Fruit fly (Drosophila melanogaster) whole organism, embryonic: Measurements from ENCODE around the gene Nazo.

Experiments used
- Atf-2 ChIP-seq: fragments of 200-800 bp; sonication (Bioruptor generic); optimal IDR thresholded peaks from 2 replicates; lab custom pipeline; 2016; ENCODE audit warnings: missing biosample characterization, missing genetic modification characterization
- B-H1 ChIP-seq: fragments of 200-800 bp; sonication (Bioruptor generic); IDR thresholded peaks from 3 replicates; pipeline ENCODE4 v1.3.6; 2022; ENCODE audit warnings: missing biosample characterization, missing genetic modification characterization
- BtbVII ChIP-seq: fragments of 200-800 bp; sonication (Bioruptor generic); optimal IDR thresholded peaks from 3 replicates; lab custom pipeline; 2017; ENCODE audit warnings: missing biosample characterization, mild to moderate bottlenecking, missing genetic modification characterization
- CG10366 ChIP-seq: fragments of 200-800 bp; sonication (Bioruptor generic); IDR thresholded peaks from 2 replicates; pipeline ENCODE4 v1.3.6; 2022; ENCODE audit warnings: missing biosample characterization, missing genetic modification characterization
- CG10654 ChIP-seq: fragments of 200-800 bp; sonication (Bioruptor generic); optimal IDR thresholded peaks from 2 replicates; lab custom pipeline; 2016; ENCODE audit warnings: missing biosample characterization, missing genetic modification characterization
- CG11398 ChIP-seq: fragments of 200-800 bp; sonication (Bioruptor generic); optimal IDR thresholded peaks from 2 replicates; lab custom pipeline; 2016; ENCODE audit warnings: missing biosample characterization, missing genetic modification characterization
- CG12071 ChIP-seq: fragments of 200-800 bp; sonication (Bioruptor generic); optimal IDR thresholded peaks from 3 replicates; lab custom pipeline; 2018; ENCODE audit warnings: missing biosample characterization, mild to moderate bottlenecking, missing genetic modification characterization
- CG12299 ChIP-seq: fragments of 200-800 bp; sonication (Bioruptor generic); optimal IDR thresholded peaks from 2 replicates; lab custom pipeline; 2018; ENCODE audit warnings: missing biosample characterization, mild to moderate bottlenecking, missing genetic modification characterization
- CG12942 ChIP-seq: fragments of 200-800 bp; sonication (Bioruptor generic); optimal IDR thresholded peaks from 3 replicates; lab custom pipeline; 2016; ENCODE audit warnings: missing biosample characterization, missing genetic modification characterization
- CG13624 ChIP-seq: fragments of 200-800 bp; sonication (Bioruptor generic); optimal IDR thresholded peaks from 2 replicates; lab custom pipeline; 2016; ENCODE audit warnings: missing biosample characterization, missing genetic modification characterization
- CG16863 ChIP-seq: fragments of 200-800 bp; sonication (Bioruptor generic); optimal IDR thresholded peaks from 3 replicates; lab custom pipeline; 2016; ENCODE audit warnings: missing biosample characterization, missing genetic modification characterization
- CG18764 ChIP-seq: fragments of 200-800 bp; sonication (Bioruptor generic); optimal IDR thresholded peaks from 3 replicates; lab custom pipeline; 2016; ENCODE audit warnings: missing biosample characterization, missing genetic modification characterization
- CG2202 ChIP-seq: fragments of 200-800 bp; sonication (Bioruptor generic); optimal IDR thresholded peaks from 2 replicates; lab custom pipeline; 2018; ENCODE audit warnings: missing biosample characterization, mild to moderate bottlenecking, missing genetic modification characterization
- CG2712 ChIP-seq: fragments of 200-800 bp; optimal IDR thresholded peaks from 3 replicates; lab custom pipeline; 2019; ENCODE audit warnings: missing biosample characterization, mild to moderate bottlenecking, missing genetic modification characterization, moderate library complexity
- CG30431 ChIP-seq: fragments of 200-800 bp; sonication (Bioruptor generic); optimal IDR thresholded peaks from 2 replicates; lab custom pipeline; 2017; ENCODE audit warnings: missing biosample characterization, missing genetic modification characterization
- CG6654 ChIP-seq: fragments of 200-800 bp; sonication (Bioruptor generic); optimal IDR thresholded peaks from 2 replicates; lab custom pipeline; 2017; ENCODE audit warnings: missing biosample characterization, mild to moderate bottlenecking, missing genetic modification characterization
- CG9817 ChIP-seq: fragments of 200-800 bp; sonication (Bioruptor generic); optimal IDR thresholded peaks from 2 replicates; lab custom pipeline; 2018; ENCODE audit warnings: missing biosample characterization, mild to moderate bottlenecking, missing genetic modification characterization, moderate library complexity
- Chrac-16 ChIP-seq: fragments of 200-800 bp; sonication (Bioruptor generic); optimal IDR thresholded peaks from 3 replicates; lab custom pipeline; 2016; ENCODE audit warnings: missing biosample characterization, missing genetic modification characterization
- Dfd ChIP-seq, 2 experiments: fragments of >200 bp; optimal IDR thresholded peaks; 2 replicates each; lab custom pipeline; 2017; ENCODE audit warnings: missing biosample characterization in 2 of 2, missing genetic modification characterization in 2 of 2
- E2f1 ChIP-seq: fragments of 200-800 bp; sonication (Bioruptor generic); IDR thresholded peaks from 2 replicates; pipeline ENCODE4 v1.3.6; 2022; ENCODE audit warnings: missing biosample characterization, missing genetic modification characterization
- Ets97D ChIP-seq: fragments of 200-800 bp; sonication (Bioruptor generic); optimal IDR thresholded peaks from 3 replicates; lab custom pipeline; 2016; ENCODE audit warnings: missing biosample characterization, missing genetic modification characterization
- GATAe ChIP-seq: fragments of 200-800 bp; sonication (Bioruptor generic); conservative IDR thresholded peaks from 2 replicates; pipeline ENCODE4 v1.3.6; 2022; ENCODE audit warnings: missing biosample characterization, missing genetic modification characterization
- H2.0 ChIP-seq: fragments of 200-800 bp; sonication (Bioruptor generic); IDR thresholded peaks from 2 replicates; pipeline ENCODE4 v1.3.6; 2022; ENCODE audit warnings: missing biosample characterization, missing genetic modification characterization
- Hr3 ChIP-seq: fragments of 200-800 bp; sonication (Bioruptor generic); optimal IDR thresholded peaks from 3 replicates; lab custom pipeline; 2016; ENCODE audit warnings: missing biosample characterization, missing genetic modification characterization
- Lim3 ChIP-seq: fragments of 200-800 bp; sonication (Bioruptor generic); IDR thresholded peaks from 2 replicates; pipeline ENCODE4 v1.3.6; 2022; ENCODE audit warnings: missing biosample characterization, missing genetic modification characterization
- NC2β ChIP-seq: fragments of 200-800 bp; sonication (Bioruptor generic); optimal IDR thresholded peaks from 2 replicates; lab custom pipeline; 2016; ENCODE audit warnings: missing biosample characterization, missing genetic modification characterization
- Ravus ChIP-seq: fragments of 200-800 bp; sonication (Bioruptor generic); IDR thresholded peaks from 2 replicates; pipeline ENCODE4 v1.3.6; 2022; ENCODE audit warnings: missing biosample characterization, missing genetic modification characterization
- cas ChIP-seq: fragments of 200-800 bp; sonication (Bioruptor generic); IDR thresholded peaks from 2 replicates; pipeline ENCODE4 v1.3.6; 2022; ENCODE audit warnings: missing biosample characterization, missing genetic modification characterization
- chinmo ChIP-seq: fragments of 200-800 bp; sonication (Bioruptor generic); IDR thresholded peaks from 4 replicates; pipeline ENCODE4 v1.3.6; 2022; ENCODE audit warnings: missing biosample characterization, missing genetic modification characterization; ENCODE audit not compliant: partially characterized antibody
- ci ChIP-seq: fragments of 200-800 bp; sonication (Bioruptor generic); IDR thresholded peaks from 3 replicates; pipeline ENCODE4 v1.3.6; 2022; ENCODE audit warnings: missing biosample characterization, missing genetic modification characterization
- da ChIP-seq: fragments of 200-800 bp; sonication (Bioruptor generic); optimal IDR thresholded peaks from 2 replicates; lab custom pipeline; 2016; ENCODE audit warnings: missing biosample characterization, missing genetic modification characterization
- danr ChIP-seq: fragments of 200-800 bp; sonication (Bioruptor generic); IDR thresholded peaks from 2 replicates; pipeline ENCODE4 v1.3.6; 2022; ENCODE audit warnings: missing biosample characterization, missing genetic modification characterization
- disco-r ChIP-seq: fragments of 200-800 bp; sonication (Bioruptor generic); optimal IDR thresholded peaks from 2 replicates; lab custom pipeline; 2016; ENCODE audit warnings: missing biosample characterization, missing genetic modification characterization
- dpn ChIP-seq, 2 experiments: fragments of 200-800 bp; sonication (Bioruptor generic); optimal IDR thresholded peaks; 3 replicates each; lab custom pipeline; 2016; ENCODE audit warnings: missing biosample characterization in 2 of 2, missing genetic modification characterization in 2 of 2
- dysf ChIP-seq: fragments of 200-800 bp; sonication (Bioruptor generic); IDR thresholded peaks from 3 replicates; pipeline ENCODE4 v1.3.6; 2022; ENCODE audit warnings: missing biosample characterization, missing genetic modification characterization
- eve ChIP-seq, 2 experiments: fragments of >200 bp; optimal IDR thresholded peaks; 2 replicates each; lab custom pipeline; 2017; ENCODE audit warnings: missing biosample characterization in 2 of 2, missing genetic modification characterization in 2 of 2
- gce ChIP-seq: fragments of 200-800 bp; sonication (Bioruptor generic); IDR thresholded peaks from 3 replicates; pipeline ENCODE4 v1.3.6; 2022; ENCODE audit warnings: missing biosample characterization, missing genetic modification characterization
- her ChIP-seq: fragments of 200-800 bp; sonication (Bioruptor generic); optimal IDR thresholded peaks from 2 replicates; lab custom pipeline; 2016; ENCODE audit warnings: missing biosample characterization, missing genetic modification characterization
- jing ChIP-seq: fragments of 200-800 bp; sonication (Bioruptor generic); optimal IDR thresholded peaks from 2 replicates; lab custom pipeline; 2018; ENCODE audit warnings: missing biosample characterization, mild to moderate bottlenecking, missing genetic modification characterization
- kah ChIP-seq: fragments of 200-800 bp; sonication (Bioruptor generic); optimal IDR thresholded peaks from 2 replicates; lab custom pipeline; 2018; ENCODE audit warnings: missing biosample characterization, mild to moderate bottlenecking, missing genetic modification characterization
- lilli ChIP-seq: fragments of 200-800 bp; sonication (Bioruptor generic); optimal IDR thresholded peaks from 3 replicates; lab custom pipeline; 2016; ENCODE audit warnings: missing biosample characterization, missing genetic modification characterization
- mam ChIP-seq: fragments of 200-800 bp; sonication (Bioruptor generic); optimal IDR thresholded peaks from 3 replicates; lab custom pipeline; 2016; ENCODE audit warnings: missing biosample characterization, missing genetic modification characterization
- odd ChIP-seq: fragments of 200-800 bp; sonication (Bioruptor generic); optimal IDR thresholded peaks from 2 replicates; lab custom pipeline; 2017; ENCODE audit warnings: missing biosample characterization, mild to moderate bottlenecking, missing genetic modification characterization
- pho ChIP-seq: fragments of 200-800 bp; sonication (Bioruptor generic); optimal IDR thresholded peaks from 2 replicates; lab custom pipeline; 2016; ENCODE audit warnings: missing biosample characterization, missing genetic modification characterization
- repo ChIP-seq: fragments of 200-800 bp; sonication (Bioruptor generic); optimal IDR thresholded peaks from 2 replicates; lab custom pipeline; 2016; ENCODE audit warnings: missing biosample characterization, missing genetic modification characterization
- sens-2 ChIP-seq: fragments of 200-800 bp; sonication (Bioruptor generic); IDR thresholded peaks from 2 replicates; pipeline ENCODE4 v1.3.6; 2022; ENCODE audit warnings: missing biosample characterization, missing genetic modification characterization
- sima ChIP-seq: fragments of 200-800 bp; sonication (Bioruptor generic); optimal IDR thresholded peaks from 2 replicates; lab custom pipeline; 2016; ENCODE audit warnings: missing biosample characterization, missing genetic modification characterization
- slou ChIP-seq: fragments of 200-800 bp; sonication (Bioruptor generic); optimal IDR thresholded peaks from 3 replicates; lab custom pipeline; 2016; ENCODE audit warnings: missing biosample characterization, missing genetic modification characterization
- ssp ChIP-seq: fragments of 200-800 bp; sonication (Bioruptor generic); IDR thresholded peaks from 2 replicates; pipeline ENCODE4 v1.3.6; 2022; ENCODE audit warnings: missing biosample characterization, missing genetic modification characterization
- unpg ChIP-seq: fragments of 200-800 bp; sonication (Bioruptor generic); optimal IDR thresholded peaks from 3 replicates; lab custom pipeline; 2018; ENCODE audit warnings: missing biosample characterization, mild to moderate bottlenecking, missing genetic modification characterization, moderate library complexity
- zen2 ChIP-seq: fragments of 200-800 bp; sonication (Bioruptor generic); IDR thresholded peaks from 3 replicates; pipeline ENCODE4 v1.3.6; 2022; ENCODE audit warnings: missing biosample characterization, missing genetic modification characterization; ENCODE audit not compliant: partially characterized antibody

Gene Nazo

DNA sequence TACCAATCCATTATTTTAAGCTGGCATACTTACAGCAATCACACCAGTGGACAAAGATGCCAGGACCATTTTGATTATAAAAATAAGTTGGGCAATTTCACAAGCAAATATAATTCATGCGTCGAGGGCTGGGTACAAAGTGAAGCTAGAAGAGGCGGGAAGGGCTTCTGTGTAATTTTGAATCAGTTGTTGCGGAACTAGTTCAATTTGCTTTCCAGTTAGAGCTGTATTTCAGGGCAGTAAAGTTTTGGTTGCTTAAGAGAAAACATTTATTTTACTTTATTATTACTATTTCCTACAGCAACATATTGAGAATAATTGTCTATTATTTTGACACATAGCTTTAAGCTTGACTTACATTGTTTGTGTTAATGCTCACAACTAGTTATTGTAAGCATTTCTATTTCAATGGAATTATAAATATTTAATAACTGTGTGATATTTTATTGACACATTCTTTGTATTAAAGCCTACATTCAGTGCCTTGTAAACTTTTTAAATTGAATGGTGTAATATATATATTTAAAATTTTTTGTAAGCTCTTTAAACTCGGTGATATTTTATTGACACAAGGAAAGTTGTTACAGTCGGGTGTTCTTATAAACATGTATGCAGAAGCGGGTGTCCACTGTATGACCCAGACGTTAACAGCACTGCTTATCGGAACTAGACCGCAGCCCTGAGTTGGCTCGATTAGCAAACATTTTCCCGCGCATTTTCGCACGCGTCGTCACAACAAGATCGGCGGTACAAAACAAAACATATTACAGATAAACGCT is 23.2 kb upstream of the Nazo start, which contains the start of the genes RPA1 and Mcm2 (continued):
- peak; percentile 24 for TF ChIP-seq Ets97D (GFP tag; lab: Kevin White, UChicago)
- TF ChIP-seq slou = peak; percentile 62
- 0 out of 3 replicates have a peak, but pooled peaks have one; percentile 6 for TF ChIP-seq zen2 (GFP tag; lab: Robert Waterston, UW)
- TF ChIP-seq Chrac-16 (GFP tag; lab: Kevin White, UChicago) = peak; percentile 82
- peak; percentile 72 for TF ChIP-seq lilli (GFP tag; lab: Kevin White, UChicago)
- peak; percentile 55 for TF ChIP-seq BtbVII (GFP tag; lab: Kevin White, UChicago)
- TF ChIP-seq repo (GFP tag; lab: Kevin White, UChicago) = no peak
- peak; percentile 22 for TF ChIP-seq CG2202
- peak; percentile 93 for TF ChIP-seq E2f1 (GFP tag; lab: Robert Waterston, UW)
- peak; percentile 63; the same call in 1 of the 2 replicates for TF ChIP-seq cas (GFP tag; lab: Robert Waterston, UW)
- peak; percentile 74 for TF ChIP-seq mam (GFP tag; lab: Kevin White, UChicago)
- TF ChIP-seq pho (GFP tag; lab: Kevin White, UChicago) = peak; percentile 68
- TF ChIP-seq kah (GFP tag; lab: Kevin White, UChicago) = peak; percentile 10
- TF ChIP-seq CG12071 (GFP tag; lab: Kevin White, UChicago) = no peak
- peak; percentile 69 for TF ChIP-seq ci (GFP tag; lab: Robert Waterston, UW)
- peak; percentile 83 for TF ChIP-seq CG2712 (tag; lab: Kevin White, UChicago)
- no peak for TF ChIP-seq chinmo (GFP tag; lab: Robert Waterston, UW)
- peak; percentile 56 for TF ChIP-seq unpg (GFP tag; lab: Kevin White, UChicago)
- TF ChIP-seq CG30431 (GFP tag; lab: Kevin White, UChicago) = peak; percentile 69
- TF ChIP-seq CG10366 (GFP tag; lab: Robert Waterston, UW) = peak; percentile 71
- peak; percentile 30 for TF ChIP-seq CG12299 (tag; lab: Kevin White, UChicago)
- peak; percentile 80 for TF ChIP-seq CG9817 (tag; lab: Kevin White, UChicago)
- TF ChIP-seq dysf = peak; percentile 85
- TF ChIP-seq dpn (GFP tag; optimal IDR thresholded peaks at IDR 0.05; lab: Kevin White, UChicago) = peak; percentile 47 to 81
- peak; percentile 71 for TF ChIP-seq ssp
- TF ChIP-seq CG10654 (GFP tag; lab: Kevin White, UChicago) = peak; percentile 70
- TF ChIP-seq her = no peak
- TF ChIP-seq sens-2 (GFP tag; lab: Robert Waterston, UW) = peak; percentile 56; the same call in 1 of the 2 replicates
- TF ChIP-seq eve (GFP tag; optimal IDR thresholded peaks at IDR 0.05; lab: Kevin White, UChicago) = no peak
- TF ChIP-seq H2.0 (GFP tag; lab: Robert Waterston, UW) = peak; percentile 59
- TF ChIP-seq jing (GFP tag; lab: Kevin White, UChicago) = no peak
- no peak for TF ChIP-seq NC2β (GFP tag; lab: Kevin White, UChicago)
- TF ChIP-seq B-H1 (GFP tag; lab: Robert Waterston, UW) = peak; percentile 44; the same call in 2 of the 3 replicates
- TF ChIP-seq Hr3 (GFP tag; lab: Kevin White, UChicago) = peak; percentile 89
- peak; percentile 69 for TF ChIP-seq CG12942 (GFP tag; lab: Kevin White, UChicago)
- TF ChIP-seq Dfd (GFP tag; optimal IDR thresholded peaks at IDR 0.05; lab: Kevin White, UChicago) = no peak
- TF ChIP-seq sima (GFP tag; lab: Kevin White, UChicago) = no peak
- TF ChIP-seq gce (GFP tag; lab: Robert Waterston, UW) = no peak
- TF ChIP-seq CG11398 (GFP tag; lab: Kevin White, UChicago) = no peak
- no peak for TF ChIP-seq da (GFP tag; lab: Kevin White, UChicago)
- TF ChIP-seq CG13624 (GFP tag; lab: Kevin White, UChicago) = peak; percentile 15
- no peak; the same call in 1 of the 2 replicates for TF ChIP-seq danr
- TF ChIP-seq Atf-2 = no peak
- no peak for TF ChIP-seq Lim3 (GFP tag; lab: Robert Waterston, UW)
- TF ChIP-seq CG16863 (GFP tag; lab: Kevin White, UChicago) = peak; percentile 23
- TF ChIP-seq disco-r (GFP tag; lab: Kevin White, UChicago) = peak; percentile 17
- no peak for TF ChIP-seq odd
- peak; percentile 40 for TF ChIP-seq CG6654
- TF ChIP-seq CG18764 (GFP tag; lab: Kevin White, UChicago) = peak; percentile 66
- TF ChIP-seq Ravus = no peak
- peak; percentile 33 for TF ChIP-seq GATAe
